Worm (Caenorhabditis elegans) whole organism, L4/young adult: ENCODE results near the gene srxa-7.

Source experiments
- W03F9.2 ChIP-seq: fragments of 150-350 bp; optimal IDR thresholded peaks from 2 replicates; lab custom pipeline; 2014; ENCODE audit warnings: missing biosample characterization, missing genetic modification characterization
- dao-5 ChIP-seq: sonication (generic microtip); optimal IDR thresholded peaks from 2 replicates; lab custom pipeline; 2016; ENCODE audit warnings: missing genotype, missing genetic modification characterization, moderate library complexity, missing compliant biosample characterization
- him-1 ChIP-seq: sonication (generic microtip); optimal IDR thresholded peaks from 2 replicates; lab custom pipeline; 2016; ENCODE audit warnings: missing genotype, missing genetic modification reagents, missing genetic modification characterization, missing compliant biosample characterization

DNA sequence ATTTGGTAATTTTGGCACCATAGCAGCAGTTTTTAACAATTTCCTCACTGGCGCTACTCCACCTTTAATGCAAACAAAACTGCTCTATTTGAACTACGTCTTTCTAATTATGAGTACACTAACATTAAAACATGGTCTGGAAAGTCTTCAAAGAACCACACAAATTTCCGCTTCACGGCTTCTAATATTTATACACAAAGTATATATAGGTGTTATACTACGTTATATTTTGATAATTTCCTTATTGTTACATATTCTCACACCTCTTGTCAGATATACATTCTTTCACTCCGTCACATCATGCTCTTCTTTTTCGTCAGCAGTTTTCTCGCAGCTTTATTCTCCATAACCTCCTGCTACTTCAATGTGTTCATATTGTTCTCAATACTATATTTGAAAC is 7.1 kb upstream of the srxa-7 start, which contains the start of gene srbc-82:
- no peak for TF ChIP-seq dao-5 (tag; lab: Kevin White, UChicago)
- TF ChIP-seq him-1 (tag; lab: Kevin White, UChicago) = no peak
- no peak for TF ChIP-seq W03F9.2 (tag; lab: Kevin White, UChicago)
